Worm (Caenorhabditis elegans) whole organism, mixed stage, embryonic: ENCODE data around the gene ins-4.

Experiments
- elt-1 ChIP-seq: sonication (generic microtip); optimal IDR thresholded peaks from 2 replicates; lab custom pipeline; 2017; ENCODE audit warnings: missing genetic modification characterization, mild to moderate bottlenecking, missing compliant biosample characterization, antibody characterized with exemption, moderate library complexity, borderline replicate concordance; ENCODE audit not compliant: insufficient read depth
- mep-1 ChIP-seq: fragments of 150-350 bp; optimal IDR thresholded peaks from 2 replicates; lab custom pipeline; 2017; ENCODE audit warnings: missing biosample characterization, missing genetic modification reagents, missing genetic modification characterization, inconsistent platforms
- nhr-237 ChIP-seq: fragments of 150-350 bp; optimal IDR thresholded peaks from 2 replicates; lab custom pipeline; 2014; ENCODE audit warnings: missing biosample characterization, missing genetic modification characterization
- nhr-28 ChIP-seq: fragments of 150-350 bp; optimal IDR thresholded peaks from 2 replicates; lab custom pipeline; 2014; ENCODE audit warnings: missing biosample characterization, missing genetic modification characterization
- nhr-76 ChIP-seq: sonication (generic microtip); optimal IDR thresholded peaks from 2 replicates; lab custom pipeline; 2017; ENCODE audit warnings: missing biosample characterization, missing genetic modification characterization
- unc-62 ChIP-seq: fragments of 150-350 bp; optimal IDR thresholded peaks from 2 replicates; lab custom pipeline; 2014; ENCODE audit warnings: missing biosample characterization, missing genetic modification reagents, missing genetic modification characterization
- ztf-11 ChIP-seq: fragments of 150-350 bp; optimal IDR thresholded peaks from 2 replicates; lab custom pipeline; 2014; ENCODE audit warnings: missing biosample characterization, missing genetic modification characterization

DNA sequence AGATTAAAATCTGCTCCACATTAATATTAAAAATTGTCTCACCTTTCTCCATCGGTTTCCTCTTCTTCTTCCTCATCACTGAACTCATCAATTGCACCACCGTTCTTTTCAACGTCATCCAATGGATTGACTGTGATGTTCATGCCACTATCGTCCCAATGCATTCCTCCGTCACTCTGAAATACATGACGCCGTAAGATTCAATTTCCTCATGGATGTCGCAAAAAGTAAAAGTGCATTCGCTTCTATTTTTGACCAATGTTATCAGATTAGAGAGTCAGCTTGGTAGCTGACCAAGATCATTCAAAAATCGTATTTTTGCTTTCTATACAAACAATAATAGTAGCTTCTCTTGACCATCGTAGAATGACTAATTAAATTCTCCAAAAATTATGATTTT is 49.7 kb upstream of the ins-4 start:
- TF ChIP-seq unc-62 (GFP tag; lab: Kevin White, UChicago) (no peak), ztf-11 (tag; lab: Kevin White, UChicago) (no peak), nhr-28 (no peak), elt-1 (no peak), nhr-76 (no peak), mep-1 (no peak), nhr-237 (no peak)
